Fruit fly (Drosophila melanogaster): ENCODE measurements around the gene TwdlY.
A peak's percentile ranks its signal among the peaks of the same experiment; 100 is the strongest.

Gene TwdlY

DNA sequence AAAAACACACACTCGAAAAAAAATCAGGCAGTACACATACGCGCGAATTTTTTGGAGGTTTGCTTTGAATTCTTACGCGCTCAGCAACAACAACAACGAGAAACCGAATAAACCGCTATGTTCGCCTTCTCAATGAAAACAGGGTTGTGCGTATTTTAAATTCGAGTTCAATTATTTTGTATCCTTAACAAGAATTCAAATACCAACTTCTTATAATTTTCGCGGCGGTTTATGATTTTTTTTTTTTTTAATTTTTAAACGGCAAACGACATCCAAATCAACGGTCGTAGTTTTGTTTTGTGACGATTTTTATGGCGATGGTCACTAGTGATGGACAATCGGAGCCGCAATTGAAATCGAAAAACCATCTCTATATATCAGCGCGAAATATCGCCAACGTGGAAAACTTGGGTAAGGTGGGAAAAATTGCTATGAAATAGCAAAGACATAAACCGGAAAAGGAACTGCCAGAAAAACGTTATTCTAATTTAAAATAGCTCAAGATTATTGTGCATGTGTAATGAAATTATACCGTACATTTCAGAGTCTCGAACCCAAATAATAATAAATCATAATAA lies 16.9 kb downstream of the TwdlY start, which contains the start of gene goe (continued):
- TF ChIP-seq sc (optimal IDR thresholded peaks at IDR 0.05) (no peak), sc (GFP tag; optimal IDR thresholded peaks at IDR 0.05) (peak; percentile 55), chn (GFP tag; optimal IDR thresholded peaks at IDR 0.05) (peak; percentile 81), CG11085 (GFP tag; IDR thresholded peaks at IDR 0.05) (peak; percentile 86), CG3838 (GFP tag; optimal IDR thresholded peaks at IDR 0.05) (peak; percentile 70), sd (tag; optimal IDR thresholded peaks at IDR 0.05) (peak; percentile 4), cas (GFP tag; IDR thresholded peaks at IDR 0.05) (no peak; the same call in 1 of the 2 replicates), br (optimal IDR thresholded peaks at IDR 0.05) (no peak), sim (GFP tag; IDR thresholded peaks at IDR 0.05) (0 out of 2 replicates have a peak, but pooled peaks have one; percentile 45), Myb (GFP tag; optimal IDR thresholded peaks at IDR 0.05) (peak; percentile 95), Side (GFP tag; optimal IDR thresholded peaks at IDR 0.05) (peak; percentile 87), Hsf (GFP tag; optimal IDR thresholded peaks at IDR 0.05) (peak; percentile 85), Nf-YB (GFP tag; optimal IDR thresholded peaks at IDR 0.05) (peak; percentile 47), ERR (GFP tag; optimal IDR thresholded peaks at IDR 0.05) (peak; percentile 77), Ravus (GFP tag; IDR thresholded peaks at IDR 0.05) (peak; percentile 2; the same call in 1 of the 2 replicates), repo (GFP tag; optimal IDR thresholded peaks at IDR 0.05) (peak; percentile 69), CG9437 (GFP tag; optimal IDR thresholded peaks at IDR 0.05) (peak; percentile 56), CG11560 (tag; IDR thresholded peaks at IDR 0.05) (peak; percentile 51; the same call in 2 of the 3 replicates), klu (GFP tag; IDR thresholded peaks at IDR 0.05) (peak; percentile 60), D (optimal IDR thresholded peaks at IDR 0.05) (no peak), D (GFP tag; optimal IDR thresholded peaks at IDR 0.05) (no peak), ato (GFP tag; IDR thresholded peaks at IDR 0.05; ENCODE audit: partially characterized antibody) (peak; percentile 63), sens-2 (GFP tag; IDR thresholded peaks at IDR 0.05) (peak; percentile 70), Dfd (GFP tag; optimal IDR thresholded peaks at IDR 0.05) (no peak), CG6813 (GFP tag; optimal IDR thresholded peaks at IDR 0.05) (peak; percentile 76), CG8944 (GFP tag; optimal IDR thresholded peaks at IDR 0.05) (peak; percentile 85), CG9609 (GFP tag; optimal IDR thresholded peaks at IDR 0.05) (peak; percentile 87), btn (GFP tag; optimal IDR thresholded peaks at IDR 0.05) (peak; percentile 57), CG15073 (GFP tag; optimal IDR thresholded peaks at IDR 0.05) (no peak), CG5953 (GFP tag; IDR thresholded peaks at IDR 0.05) (peak; percentile 40), Doc2 (GFP tag; IDR thresholded peaks at IDR 0.05) (no peak), CG7357 (GFP tag; IDR thresholded peaks at IDR 0.05) (no peak), CG8388 (GFP tag; optimal IDR thresholded peaks at IDR 0.05) (peak; percentile 64), wdn (GFP tag; IDR thresholded peaks at IDR 0.05) (peak; percentile 62), MBD-R2 (GFP tag; IDR thresholded peaks at IDR 0.05) (peak; percentile 67), CG1602 (GFP tag; optimal IDR thresholded peaks at IDR 0.05) (peak; percentile 70), Hey (tag; optimal IDR thresholded peaks at IDR 0.05) (peak; percentile 64), HmgD (GFP tag; optimal IDR thresholded peaks at IDR 0.05) (peak; percentile 91), lmd (GFP tag; IDR thresholded peaks at IDR 0.05) (peak; percentile 73), CG18011 (GFP tag; optimal IDR thresholded peaks at IDR 0.05) (peak; percentile 65), Poxn (GFP tag; IDR thresholded peaks at IDR 0.05) (no peak; the same call in 1 of the 2 replicates), CG30020 (tag; optimal IDR thresholded peaks at IDR 0.05) (peak; percentile 38), pros (GFP tag; optimal IDR thresholded peaks at IDR 0.05) (no peak), bigmax (GFP tag; optimal IDR thresholded peaks at IDR 0.05) (peak; percentile 0), H2.0 (GFP tag; IDR thresholded peaks at IDR 0.05) (peak; percentile 78), CG1603 (tag; optimal IDR thresholded peaks at IDR 0.05) (peak; percentile 82), lab (GFP tag; optimal IDR thresholded peaks at IDR 0.05) (peak; percentile 84), chinmo (GFP tag; IDR thresholded peaks at IDR 0.05; ENCODE audit: partially characterized antibody) (peak; percentile 91; the same call in 3 of the 4 replicates), CG12391 (tag; optimal IDR thresholded peaks at IDR 0.05) (peak; percentile 86), gcm2 (GFP tag; optimal IDR thresholded peaks at IDR 0.05) (peak; percentile 49), nerfin-2 (GFP tag; IDR thresholded peaks at IDR 0.05; ENCODE audit: partially characterized antibody) (peak; percentile 64)

Data from whole organism, embryonic.